Comparison of ENCODE assay signal across 5 worm cellular contexts in genomic region chrX:10084050-10084672, ce11.
TF ChIP-seq lines count a peak whose summit lies in the region.

TSS of gene W07E11.1 (plus strand) at chrX:10084622.

TF ChIP-seq in whole organism, L1 larva, 84 proteins besides CTCF, POLR2A, EP300 and RAD21 (continued from another document and continues in another):
- TF ChIP-seq lir-3 (tag; optimal IDR thresholded peaks at IDR 0.05; lab: Kevin White, UChicago; ENCODE audit: poor library complexity) (no peak), lin-35 (GFP tag; optimal IDR thresholded peaks at IDR 0.05; lab: Kevin White, UChicago) (peak in 1 of 2 experiments; percentile 66), lin-14 (GFP tag; optimal IDR thresholded peaks at IDR 0.05; lab: Kevin White, UChicago) (peak; percentile 34), fos-1 (tag; optimal IDR thresholded peaks at IDR 0.05; lab: Kevin White, UChicago) (no peak), skn-1 (tag; optimal IDR thresholded peaks at IDR 0.05; lab: Kevin White, UChicago) (no peak), pqm-1 (tag; optimal IDR thresholded peaks at IDR 0.05; lab: Kevin White, UChicago) (no peak), nhr-90 (tag; optimal IDR thresholded peaks at IDR 0.05; lab: Kevin White, UChicago; ENCODE audit: poor library complexity) (peak; percentile 68), fkh-8 (tag; optimal IDR thresholded peaks at IDR 0.05; lab: Kevin White, UChicago) (no peak), lin-15B (tag; optimal IDR thresholded peaks at IDR 0.05; lab: Kevin White, UChicago) (no peak), nhr-71 (tag; optimal IDR thresholded peaks at IDR 0.05; lab: Kevin White, UChicago) (peak; percentile 63), ztf-4 (tag; optimal IDR thresholded peaks at IDR 0.05; lab: Kevin White, UChicago) (no peak), xbp-1 (tag; optimal IDR thresholded peaks at IDR 0.05; lab: Kevin White, UChicago) (no peak), vab-15 (tag; optimal IDR thresholded peaks at IDR 0.05; lab: Kevin White, UChicago) (no peak), egl-13 (tag; optimal IDR thresholded peaks at IDR 0.05; lab: Kevin White, UChicago) (no peak), alr-1 (tag; optimal IDR thresholded peaks at IDR 0.05; lab: Kevin White, UChicago; ENCODE audit: borderline replicate concordance) (no peak), hpl-2 (GFP tag; optimal IDR thresholded peaks at IDR 0.05; lab: Kevin White, UChicago) (no peak), F16B12.6 (tag; optimal IDR thresholded peaks at IDR 0.05; lab: Kevin White, UChicago) (no peak), nhr-20 (tag; optimal IDR thresholded peaks at IDR 0.05; lab: Kevin White, UChicago) (peak; percentile 72), ztf-11 (tag; optimal IDR thresholded peaks at IDR 0.05; lab: Kevin White, UChicago) (no peak), nhr-11 (tag; optimal IDR thresholded peaks at IDR 0.05; lab: Kevin White, UChicago) (no peak), sup-37 (GFP tag; optimal IDR thresholded peaks at IDR 0.05; lab: Kevin White, UChicago) (no peak), ceh-8 (GFP tag; optimal IDR thresholded peaks at IDR 0.05; lab: Kevin White, UChicago) (no peak), zip-4 (GFP tag; optimal IDR thresholded peaks at IDR 0.05; lab: Kevin White, UChicago) (no peak), unc-30 (tag; optimal IDR thresholded peaks at IDR 0.05; lab: Kevin White, UChicago) (no peak), mab-9 (GFP tag; IDR thresholded peaks at IDR 0.05; lab: Robert Waterston, UW) (no peak), isw-1 (GFP tag; IDR thresholded peaks at IDR 0.05; lab: Robert Waterston, UW) (no peak), sptf-1 (tag; optimal IDR thresholded peaks at IDR 0.05; lab: Kevin White, UChicago) (no peak)

TF ChIP-seq in whole organism, L2 larva, 48 proteins besides CTCF, POLR2A, EP300 and RAD21 (continued from another document and continues in another):
- TF ChIP-seq lin-13 (GFP tag; optimal IDR thresholded peaks at IDR 0.05; lab: Kevin White, UChicago) (no peak), ztf-1 (GFP tag; conservative IDR thresholded peaks at IDR 0.05; lab: Robert Waterston, UW) (no peak), snpc-4 (tag; optimal IDR thresholded peaks at IDR 0.05; lab: Kevin White, UChicago) (no peak), nhr-10 (tag; optimal IDR thresholded peaks at IDR 0.05; lab: Kevin White, UChicago) (no peak), sem-4 (tag; optimal IDR thresholded peaks at IDR 0.05; lab: Kevin White, UChicago) (no peak), egl-27 (tag; optimal IDR thresholded peaks at IDR 0.05; lab: Kevin White, UChicago) (no peak), nhr-237 (tag; optimal IDR thresholded peaks at IDR 0.05; lab: Kevin White, UChicago) (no peak), mab-5 (tag; optimal IDR thresholded peaks at IDR 0.05; lab: Kevin White, UChicago) (no peak), nhr-129 (tag; optimal IDR thresholded peaks at IDR 0.05; lab: Kevin White, UChicago) (peak; percentile 21), F13H6.1 (tag; optimal IDR thresholded peaks at IDR 0.05; lab: Kevin White, UChicago) (peak; percentile 87), lsy-2 (tag; optimal IDR thresholded peaks at IDR 0.05; lab: Kevin White, UChicago) (peak in 1 of 2 experiments; percentile 21), nhr-77 (tag; optimal IDR thresholded peaks at IDR 0.05; lab: Kevin White, UChicago) (no peak), R02D3.7 (tag; optimal IDR thresholded peaks at IDR 0.05; lab: Kevin White, UChicago) (no peak), ztf-4 (tag; optimal IDR thresholded peaks at IDR 0.05; lab: Kevin White, UChicago) (no peak), sma-9 (GFP tag; optimal IDR thresholded peaks at IDR 0.05; lab: Kevin White, UChicago) (peak; percentile 85), sma-9 (tag; optimal IDR thresholded peaks at IDR 0.05; lab: Kevin White, UChicago) (no peak), nhr-25 (tag; optimal IDR thresholded peaks at IDR 0.05; lab: Kevin White, UChicago) (no peak), nhr-23 (tag; optimal IDR thresholded peaks at IDR 0.05; lab: Kevin White, UChicago) (no peak), Y55F3AM.14 (GFP tag; optimal IDR thresholded peaks at IDR 0.05; lab: Kevin White, UChicago) (no peak), ama-1 (optimal IDR thresholded peaks at IDR 0.05; lab: Kevin White, UChicago) (no peak), elt-3 (tag; optimal IDR thresholded peaks at IDR 0.05; lab: Kevin White, UChicago) (no peak), nhr-11 (tag; optimal IDR thresholded peaks at IDR 0.05; lab: Kevin White, UChicago) (no peak), nhr-12 (tag; optimal IDR thresholded peaks at IDR 0.05; lab: Kevin White, UChicago) (no peak), peb-1 (tag; optimal IDR thresholded peaks at IDR 0.05; lab: Kevin White, UChicago) (no peak), fos-1 (tag; optimal IDR thresholded peaks at IDR 0.05; lab: Kevin White, UChicago) (peak; percentile 39), mbf-1 (tag; optimal IDR thresholded peaks at IDR 0.05; lab: Kevin White, UChicago) (no peak), ceh-82 (tag; optimal IDR thresholded peaks at IDR 0.05; lab: Kevin White, UChicago) (no peak), blmp-1 (tag; optimal IDR thresholded peaks at IDR 0.05; lab: Kevin White, UChicago; ENCODE audit: insufficient read depth) (no peak), dmd-4 (tag; optimal IDR thresholded peaks at IDR 0.05; lab: Kevin White, UChicago) (no peak)

TF ChIP-seq in whole organism, L3 larva, 47 proteins besides CTCF, POLR2A, EP300 and RAD21 (continued from another document):
- TF ChIP-seq ZK546.5 (tag; optimal IDR thresholded peaks at IDR 0.05; lab: Kevin White, UChicago) (no peak), elt-2 (tag; optimal IDR thresholded peaks at IDR 0.05; lab: Kevin White, UChicago) (peak; percentile 97), fkh-2 (tag; optimal IDR thresholded peaks at IDR 0.05; lab: Kevin White, UChicago) (no peak), ceh-82 (tag; optimal IDR thresholded peaks at IDR 0.05; lab: Kevin White, UChicago) (no peak), nfya-1 (tag; optimal IDR thresholded peaks at IDR 0.05; lab: Kevin White, UChicago; ENCODE audit: insufficient read depth) (no peak), nhr-28 (tag; optimal IDR thresholded peaks at IDR 0.05; lab: Kevin White, UChicago) (no peak), nhr-77 (tag; optimal IDR thresholded peaks at IDR 0.05; lab: Kevin White, UChicago) (no peak), nhr-25 (tag; optimal IDR thresholded peaks at IDR 0.05; lab: Kevin White, UChicago) (peak; percentile 3), nhr-12 (tag; optimal IDR thresholded peaks at IDR 0.05; lab: Kevin White, UChicago) (no peak), mml-1 (tag; optimal IDR thresholded peaks at IDR 0.05; lab: Kevin White, UChicago) (no peak), unc-62 (GFP tag; optimal IDR thresholded peaks at IDR 0.05; lab: Kevin White, UChicago) (no peak), elt-1 (tag; optimal IDR thresholded peaks at IDR 0.05; lab: Kevin White, UChicago) (no peak), pqm-1 (tag; optimal IDR thresholded peaks at IDR 0.05; lab: Kevin White, UChicago) (peak; percentile 84), zag-1 (tag; optimal IDR thresholded peaks at IDR 0.05; lab: Kevin White, UChicago) (no peak), unc-39 (tag; optimal IDR thresholded peaks at IDR 0.05; lab: Kevin White, UChicago) (no peak), nhr-43 (tag; optimal IDR thresholded peaks at IDR 0.05; lab: Kevin White, UChicago; ENCODE audit: poor library complexity, severe bottlenecking) (peak; percentile 54), ceh-16 (tag; optimal IDR thresholded peaks at IDR 0.05; lab: Kevin White, UChicago) (no peak), ztf-11 (tag; optimal IDR thresholded peaks at IDR 0.05; lab: Kevin White, UChicago) (no peak), egl-27 (tag; optimal IDR thresholded peaks at IDR 0.05; lab: Kevin White, UChicago) (no peak), mdl-1 (tag; optimal IDR thresholded peaks at IDR 0.05; lab: Kevin White, UChicago) (no peak), lin-39 (tag; optimal IDR thresholded peaks at IDR 0.05; lab: Kevin White, UChicago) (no peak), nhr-76 (tag; optimal IDR thresholded peaks at IDR 0.05; lab: Kevin White, UChicago) (no peak), egl-5 (tag; optimal IDR thresholded peaks at IDR 0.05; lab: Kevin White, UChicago) (no peak), snpc-4 (tag; optimal IDR thresholded peaks at IDR 0.05; lab: Kevin White, UChicago) (no peak), nhr-67 (tag; optimal IDR thresholded peaks at IDR 0.05; lab: Kevin White, UChicago) (no peak), ama-1 (optimal IDR thresholded peaks at IDR 0.05; lab: Kevin White, UChicago) (no peak), sea-2 (GFP tag; optimal IDR thresholded peaks at IDR 0.05; lab: Kevin White, UChicago) (no peak), ztf-4 (tag; optimal IDR thresholded peaks at IDR 0.05; lab: Kevin White, UChicago) (no peak), tbx-2 (tag; optimal IDR thresholded peaks at IDR 0.05; lab: Kevin White, UChicago) (no peak), hmg-11 (tag; optimal IDR thresholded peaks at IDR 0.05; lab: Kevin White, UChicago) (no peak)

TF ChIP-seq in whole organism, L4 larva, 104 proteins besides CTCF, POLR2A, EP300 and RAD21 (continued from another document and continues in another):
- TF ChIP-seq zfp-3 (GFP tag; conservative IDR thresholded peaks at IDR 0.05; lab: Robert Waterston, UW) (no peak), ama-1 (optimal IDR thresholded peaks at IDR 0.05; lab: Kevin White, UChicago) (no peak), nhr-6 (tag; optimal IDR thresholded peaks at IDR 0.05; lab: Kevin White, UChicago) (no peak), pqm-1 (tag; optimal IDR thresholded peaks at IDR 0.05; lab: Kevin White, UChicago) (peak; percentile 59), dve-1 (tag; optimal IDR thresholded peaks at IDR 0.05; lab: Kevin White, UChicago; ENCODE audit: insufficient read depth) (peak; percentile 83), dmd-6 (GFP tag; IDR thresholded peaks at IDR 0.05; lab: Robert Waterston, UW) (peak; percentile 66), dmd-9 (GFP tag; IDR thresholded peaks at IDR 0.05; lab: Robert Waterston, UW) (no peak), nhr-48 (tag; optimal IDR thresholded peaks at IDR 0.05; lab: Kevin White, UChicago) (peak; percentile 95), cey-2 (tag; optimal IDR thresholded peaks at IDR 0.05; lab: Kevin White, UChicago; ENCODE audit: borderline replicate concordance, insufficient read depth) (peak; percentile 58), nhr-42 (GFP tag; IDR thresholded peaks at IDR 0.05; lab: Robert Waterston, UW) (peak; percentile 61; the same call in 1 of the 2 replicates), lin-39 (tag; optimal IDR thresholded peaks at IDR 0.05; lab: Kevin White, UChicago) (no peak), ZK546.5 (tag; optimal IDR thresholded peaks at IDR 0.05; lab: Kevin White, UChicago) (no peak), hif-1 (tag; optimal IDR thresholded peaks at IDR 0.05; lab: Kevin White, UChicago) (peak; percentile 22 to 46), F49E8.2 (tag; optimal IDR thresholded peaks at IDR 0.05; lab: Kevin White, UChicago; ENCODE audit: borderline replicate concordance) (no peak), lim-7 (GFP tag; IDR thresholded peaks at IDR 0.05; lab: Robert Waterston, UW) (no peak), php-3 (GFP tag; IDR thresholded peaks at IDR 0.05; lab: Robert Waterston, UW) (peak; percentile 84), mxl-2 (GFP tag; conservative IDR thresholded peaks at IDR 0.05; lab: Robert Waterston, UW) (peak; percentile 69; the same call in 1 of the 2 replicates), egl-27 (tag; optimal IDR thresholded peaks at IDR 0.05; lab: Kevin White, UChicago) (no peak), mep-1 (tag; optimal IDR thresholded peaks at IDR 0.05; lab: Kevin White, UChicago) (peak; percentile 18), rbr-2 (tag; optimal IDR thresholded peaks at IDR 0.05; lab: Kevin White, UChicago) (no peak), Y105C5A.15 (GFP tag; IDR thresholded peaks at IDR 0.05; lab: Robert Waterston, UW) (no peak), nhr-77 (tag; optimal IDR thresholded peaks at IDR 0.05; lab: Kevin White, UChicago) (peak; percentile 59), tag-97 (GFP tag; IDR thresholded peaks at IDR 0.05; lab: Robert Waterston, UW) (no peak), aha-1 (tag; lab: Kevin White, UChicago) (peak; percentile 90), nhr-11 (tag; optimal IDR thresholded peaks at IDR 0.05; lab: Kevin White, UChicago) (no peak), zag-1 (tag; optimal IDR thresholded peaks at IDR 0.05; lab: Kevin White, UChicago) (no peak), arid-1 (GFP tag; conservative IDR thresholded peaks at IDR 0.05; lab: Robert Waterston, UW) (no peak), lsy-2 (tag; optimal IDR thresholded peaks at IDR 0.05; lab: Kevin White, UChicago) (peak in 1 of 2 experiments; percentile 19), mxl-3 (GFP tag; optimal IDR thresholded peaks at IDR 0.05; lab: Kevin White, UChicago) (peak; percentile 77), nhr-28 (tag; optimal IDR thresholded peaks at IDR 0.05; lab: Kevin White, UChicago) (peak; percentile 94)

TF ChIP-seq in whole organism, young adult, 124 proteins besides CTCF, POLR2A, EP300 and RAD21 (continued from another document):
- TF ChIP-seq F37B4.10 (GFP tag; IDR thresholded peaks at IDR 0.05; lab: Robert Waterston, UW) (no peak), nhr-27 (tag; optimal IDR thresholded peaks at IDR 0.05; lab: Kevin White, UChicago) (no peak), lin-26 (GFP tag; IDR thresholded peaks at IDR 0.05; lab: Robert Waterston, UW) (peak; percentile 38; the same call in 1 of the 2 replicates), lin-35 (GFP tag; optimal IDR thresholded peaks at IDR 0.05; lab: Kevin White, UChicago) (no peak), unc-62 (GFP tag; optimal IDR thresholded peaks at IDR 0.05; lab: Kevin White, UChicago) (peak; percentile 43)
